Fruit fly (Drosophila melanogaster): ENCODE data around the gene CG3078.

CG3078 gene

dm6 chrX:2296230-2297044, 36.8 kb upstream of the CG3078 start (continued):
- TF ChIP-seq CG6163 (GFP tag; IDR thresholded peaks at IDR 0.05) (0 out of 3 replicates have a peak, but pooled peaks have one; percentile 21), fkh (GFP tag; optimal IDR thresholded peaks at IDR 0.05) (peak; percentile 74), Gug (GFP tag; IDR thresholded peaks at IDR 0.05) (0 out of 2 replicates have a peak, but pooled peaks have one; percentile 60), esn (GFP tag; optimal IDR thresholded peaks at IDR 0.05) (peak; percentile 96), eg (GFP tag; IDR thresholded peaks at IDR 0.05) (peak; percentile 47; the same call in 2 of the 3 replicates), CG4318 (GFP tag; optimal IDR thresholded peaks at IDR 0.05) (peak; percentile 89), Blimp-1 (GFP tag; optimal IDR thresholded peaks at IDR 0.05) (peak; percentile 96), dsx (GFP tag; optimal IDR thresholded peaks at IDR 0.05; ENCODE audit: poor library complexity, severe bottlenecking) (peak; percentile 78), salr (GFP tag; optimal IDR thresholded peaks at IDR 0.05) (peak; percentile 78 to 93), CG16779 (tag; optimal IDR thresholded peaks at IDR 0.05) (peak; percentile 93), fd85E (GFP tag; optimal IDR thresholded peaks at IDR 0.05) (peak; percentile 88), Hr39 (GFP tag; optimal IDR thresholded peaks at IDR 0.05) (peak; percentile 94), dac (GFP tag; optimal IDR thresholded peaks at IDR 0.05) (peak; percentile 88), pdm3 (GFP tag; optimal IDR thresholded peaks at IDR 0.05) (peak; percentile 95), CG6276 (GFP tag; optimal IDR thresholded peaks at IDR 0.05) (peak; percentile 93), CG3032 (tag; optimal IDR thresholded peaks at IDR 0.05) (peak; percentile 89), CG11902 (GFP tag; optimal IDR thresholded peaks at IDR 0.05) (peak; percentile 87), CG6792 (GFP tag; optimal IDR thresholded peaks at IDR 0.05) (peak; percentile 96), achi (GFP tag; optimal IDR thresholded peaks at IDR 0.05) (peak; percentile 91), spab (GFP tag; optimal IDR thresholded peaks at IDR 0.05) (peak; percentile 90), vri (GFP tag; optimal IDR thresholded peaks at IDR 0.05) (peak; percentile 86), Ets21C (GFP tag; optimal IDR thresholded peaks at IDR 0.05) (peak; percentile 94), fd59A (GFP tag; optimal IDR thresholded peaks at IDR 0.05) (peak; percentile 95), OdsH (GFP tag; optimal IDR thresholded peaks at IDR 0.05) (peak; percentile 94), cyc (GFP tag; optimal IDR thresholded peaks at IDR 0.05) (peak; percentile 93), CG11762 (GFP tag; optimal IDR thresholded peaks at IDR 0.05; ENCODE audit: insufficient read depth) (peak; percentile 90)

dm6 chrX:2295435-2296229, 36.0 kb upstream of the CG3078 start, which contains the start of gene Raf:
Raf (plus strand) TSS chrX:2295466.
- TF ChIP-seq Hr38 (GFP tag; optimal IDR thresholded peaks at IDR 0.05) (no peak), CG1621 (tag; optimal IDR thresholded peaks at IDR 0.05) (no peak), vri (GFP tag; optimal IDR thresholded peaks at IDR 0.05) (peak; percentile 96), CG6854 (GFP tag; optimal IDR thresholded peaks at IDR 0.05) (peak; percentile 36), CG10669 (GFP tag; optimal IDR thresholded peaks at IDR 0.05) (peak; percentile 1), eg (GFP tag; IDR thresholded peaks at IDR 0.05) (0 out of 3 replicates have a peak, but pooled peaks have one; percentile 70), CG11294 (GFP tag; IDR thresholded peaks at IDR 0.05) (0 out of 2 replicates have a peak, but pooled peaks have one; percentile 68), CG8632 (GFP tag; optimal IDR thresholded peaks at IDR 0.05) (no peak), CG6163 (GFP tag; IDR thresholded peaks at IDR 0.05) (peak; percentile 10; the same call in 1 of the 3 replicates), Hr4 (GFP tag; optimal IDR thresholded peaks at IDR 0.05) (no peak), Hr39 (GFP tag; optimal IDR thresholded peaks at IDR 0.05) (no peak), Gug (GFP tag; IDR thresholded peaks at IDR 0.05) (no peak; the same call in 1 of the 2 replicates), pdm3 (GFP tag; optimal IDR thresholded peaks at IDR 0.05) (no peak), fd85E (GFP tag; optimal IDR thresholded peaks at IDR 0.05) (no peak)
